Worm (Caenorhabditis elegans): ENCODE results near the gene hmit-1.1.
A peak's percentile ranks its signal among the peaks of the same experiment; 100 is the strongest.

Gene hmit-1.1

ce11 chrV:18533606-18534005 is 17.0 kb downstream of the hmit-1.1 start, which contains the start of gene ints-5:
ints-5 (plus strand) TSS chrV:18533953.
- TF ChIP-seq ceh-28 (tag; optimal IDR thresholded peaks at IDR 0.05): peak; percentile 36
- no peak for TF ChIP-seq egl-27 (tag; optimal IDR thresholded peaks at IDR 0.05)
- no peak for TF ChIP-seq nhr-11 (tag; optimal IDR thresholded peaks at IDR 0.05)
- peak; percentile 81 for TF ChIP-seq lin-15B (tag; optimal IDR thresholded peaks at IDR 0.05)
- TF ChIP-seq eor-1 (tag; optimal IDR thresholded peaks at IDR 0.05): no peak
- TF ChIP-seq ceh-9 (tag; optimal IDR thresholded peaks at IDR 0.05): no peak
- peak; percentile 13 for TF ChIP-seq snpc-4 (tag; optimal IDR thresholded peaks at IDR 0.05)
- TF ChIP-seq unc-62 (GFP tag; optimal IDR thresholded peaks at IDR 0.05): no peak
- TF ChIP-seq tbx-2 (tag; optimal IDR thresholded peaks at IDR 0.05): no peak
- peak; percentile 90 for TF ChIP-seq R02D3.7 (tag; optimal IDR thresholded peaks at IDR 0.05)
- peak; percentile 55 for TF ChIP-seq nfya-1 (tag; optimal IDR thresholded peaks at IDR 0.05; ENCODE audit: insufficient read depth)
- TF ChIP-seq ZK546.5 (tag; optimal IDR thresholded peaks at IDR 0.05): no peak
- TF ChIP-seq daf-12 (tag; optimal IDR thresholded peaks at IDR 0.05): no peak
- peak; percentile 38 for TF ChIP-seq lin-39 (tag; optimal IDR thresholded peaks at IDR 0.05)
- TF ChIP-seq sea-2 (GFP tag; optimal IDR thresholded peaks at IDR 0.05): no peak
- TF ChIP-seq nhr-43 (tag; optimal IDR thresholded peaks at IDR 0.05; ENCODE audit: poor library complexity, severe bottlenecking): no peak
- TF ChIP-seq hmg-11 (tag; optimal IDR thresholded peaks at IDR 0.05): peak; percentile 45
- TF ChIP-seq ceh-16 (tag; optimal IDR thresholded peaks at IDR 0.05): no peak
- TF ChIP-seq elt-2 (tag; optimal IDR thresholded peaks at IDR 0.05): peak; percentile 15
- TF ChIP-seq fkh-2 (tag; optimal IDR thresholded peaks at IDR 0.05): no peak
- no peak for TF ChIP-seq ztf-4 (tag; optimal IDR thresholded peaks at IDR 0.05)
- no peak for TF ChIP-seq nhr-25 (tag; optimal IDR thresholded peaks at IDR 0.05)
- no peak for TF ChIP-seq fos-1 (tag; optimal IDR thresholded peaks at IDR 0.05)
- TF ChIP-seq pha-4 (tag; optimal IDR thresholded peaks at IDR 0.05): peak; percentile 68
- TF ChIP-seq nhr-23 (tag; optimal IDR thresholded peaks at IDR 0.05): peak; percentile 31
- TF ChIP-seq elt-1 (tag; optimal IDR thresholded peaks at IDR 0.05): no peak

- TF ChIP-seq nhr-12 (tag; optimal IDR thresholded peaks at IDR 0.05) (no peak), eor-1 (tag; optimal IDR thresholded peaks at IDR 0.05) (no peak), nhr-11 (tag; optimal IDR thresholded peaks at IDR 0.05) (no peak), sea-2 (GFP tag; optimal IDR thresholded peaks at IDR 0.05) (no peak), egl-5 (tag; optimal IDR thresholded peaks at IDR 0.05) (no peak), daf-12 (tag; optimal IDR thresholded peaks at IDR 0.05) (no peak), lin-39 (tag; optimal IDR thresholded peaks at IDR 0.05) (no peak), snpc-4 (tag; optimal IDR thresholded peaks at IDR 0.05) (no peak), aly-2 (tag; optimal IDR thresholded peaks at IDR 0.05) (no peak), nhr-67 (tag; optimal IDR thresholded peaks at IDR 0.05) (no peak), mml-1 (tag; optimal IDR thresholded peaks at IDR 0.05) (no peak), nhr-28 (tag; optimal IDR thresholded peaks at IDR 0.05) (no peak), fkh-10 (GFP tag; optimal IDR thresholded peaks at IDR 0.05) (no peak), zag-1 (tag; optimal IDR thresholded peaks at IDR 0.05) (no peak), ceh-28 (tag; optimal IDR thresholded peaks at IDR 0.05) (no peak), ama-1 (optimal IDR thresholded peaks at IDR 0.05) (no peak), nhr-77 (tag; optimal IDR thresholded peaks at IDR 0.05) (no peak)
Measured at ce11 chrV:18536015-18536414, 19.4 kb downstream of the hmit-1.1 start.

ce11 chrV:18553750-18554149 is 37.2 kb downstream of the hmit-1.1 start, which contains the start of gene Y51A2D.8:
Y51A2D.8 (minus strand) TSS chrV:18553850.
- TF ChIP-seq zag-1 (tag; optimal IDR thresholded peaks at IDR 0.05) (no peak), nhr-23 (tag; optimal IDR thresholded peaks at IDR 0.05) (no peak), nhr-12 (tag; optimal IDR thresholded peaks at IDR 0.05) (no peak), egl-5 (tag; optimal IDR thresholded peaks at IDR 0.05) (no peak), ceh-9 (tag; optimal IDR thresholded peaks at IDR 0.05) (no peak), ceh-28 (tag; optimal IDR thresholded peaks at IDR 0.05) (no peak)

ce11 chrV:18556488-18556887 is 39.9 kb downstream of the hmit-1.1 start, which contains the start of the genes ttr-24 and ttr-25:
ttr-24 (minus strand) TSS chrV:18556643.
ttr-25 (plus strand) TSS chrV:18556714.
- TF ChIP-seq mdl-1 (tag; optimal IDR thresholded peaks at IDR 0.05) (no peak), unc-39 (tag; optimal IDR thresholded peaks at IDR 0.05) (no peak), ztf-4 (tag; optimal IDR thresholded peaks at IDR 0.05) (no peak), R02D3.7 (tag; optimal IDR thresholded peaks at IDR 0.05) (no peak)
